Worm (Caenorhabditis elegans) whole organism, L1 larva: ENCODE measurements around the gene wrt-5.
A peak's percentile ranks its signal among the peaks of the same experiment; 100 is the strongest.

Source experiments
- F16B12.6 ChIP-seq: fragments of 150-350 bp; optimal IDR thresholded peaks from 2 replicates; lab custom pipeline; 2014; ENCODE audit warnings: missing biosample characterization, missing genetic modification characterization
- aha-1 ChIP-seq: fragments of 150-350 bp; optimal IDR thresholded peaks from 2 replicates; lab custom pipeline; 2014; ENCODE audit warnings: missing biosample characterization, missing genetic modification characterization
- alr-1 ChIP-seq: fragments of 200-800 bp; sonication (Bioruptor generic); optimal IDR thresholded peaks from 2 replicates; lab custom pipeline; 2018; ENCODE audit warnings: borderline replicate concordance, mild to moderate bottlenecking, missing genetic modification characterization, missing compliant biosample characterization
- aly-2 ChIP-seq: fragments of 150-350 bp; optimal IDR thresholded peaks from 2 replicates; lab custom pipeline; 2014; ENCODE audit warnings: missing biosample characterization, missing genetic modification characterization
- blmp-1 ChIP-seq: fragments of 150-350 bp; optimal IDR thresholded peaks from 2 replicates; lab custom pipeline; 2014; ENCODE audit warnings: missing biosample characterization, missing genetic modification characterization
- ceh-8 ChIP-seq: fragments of 200-800 bp; sonication (Bioruptor generic); optimal IDR thresholded peaks from 2 replicates; lab custom pipeline; 2018; ENCODE audit warnings: mild to moderate bottlenecking, missing genetic modification characterization, moderate library complexity, missing compliant biosample characterization
- ceh-88 ChIP-seq: fragments of 200-800 bp; sonication (Bioruptor generic); IDR thresholded peaks from 2 replicates; pipeline ENCODE4 v1.3.6; 2022; ENCODE audit warnings: missing genetic modification characterization, missing compliant biosample characterization
- ceh-90 ChIP-seq: sonication (generic microtip); optimal IDR thresholded peaks from 2 replicates; lab custom pipeline; 2016; ENCODE audit warnings: missing genetic modification characterization, missing compliant biosample characterization
- ces-1 ChIP-seq: fragments of 150-350 bp; optimal IDR thresholded peaks from 2 replicates; lab custom pipeline; 2014; ENCODE audit warnings: missing biosample characterization, missing genetic modification reagents, missing genetic modification characterization
- dpl-1 ChIP-seq, 3 experiments: fragments of 150-350 bp in 2 of 3; sonication (generic microtip) in 1 of 3; optimal IDR thresholded peaks; 2 replicates each; lab custom pipeline; 2014 to 2017; ENCODE audit warnings: missing biosample characterization in 3 of 3, missing genetic modification characterization in 3 of 3, missing genetic modification reagents in 3 of 3
- dsc-1 ChIP-seq: sonication (generic microtip); optimal IDR thresholded peaks from 2 replicates; lab custom pipeline; 2016; ENCODE audit warnings: mild to moderate bottlenecking, missing genetic modification characterization, missing compliant biosample characterization
- efl-1 ChIP-seq, 4 experiments: fragments of 150-350 bp; optimal IDR thresholded peaks in 3 of 4; peaks in 1 of 4; 1 replicate in 1 of 4; 2 replicates in 3 of 4; lab custom pipeline; 2014; ENCODE audit warnings: missing biosample characterization in 2 of 4, missing genetic modification characterization in 2 of 4, missing genetic modification reagents in 2 of 4
- efl-3 ChIP-seq: fragments of 200-800 bp; sonication (Bioruptor generic); optimal IDR thresholded peaks from 2 replicates; lab custom pipeline; 2018; ENCODE audit warnings: mild to moderate bottlenecking, missing genetic modification characterization, missing compliant biosample characterization
- egl-27 ChIP-seq, 2 experiments: fragments of 150-350 bp in 1 of 2; sonication (generic microtip); optimal IDR thresholded peaks; 3 replicates each; lab custom pipeline; 2017 to 2018; ENCODE audit warnings: missing biosample characterization in 2 of 2, missing genetic modification characterization in 2 of 2, missing genetic modification reagents in 2 of 2
- elt-2 ChIP-seq: sonication (generic microtip); optimal IDR thresholded peaks from 2 replicates; lab custom pipeline; 2016; ENCODE audit warnings: missing genetic modification characterization, mild to moderate bottlenecking, inconsistent platforms, missing compliant biosample characterization, missing genetic modification reagents
- elt-3 ChIP-seq, 6 experiments: fragments of 150-350 bp in 1 of 6; sonication (generic microtip); optimal IDR thresholded peaks; 2 replicates each; lab custom pipeline; 2017 to 2018; ENCODE audit warnings: missing biosample characterization in 6 of 6, missing genetic modification characterization in 6 of 6, inconsistent platforms in 1 of 6
- ets-5 ChIP-seq: fragments of 200-800 bp; sonication (Bioruptor generic); IDR thresholded peaks from 2 replicates; pipeline ENCODE4 v1.3.6; 2022; ENCODE audit warnings: missing genetic modification characterization, missing compliant biosample characterization
- fkh-10 ChIP-seq: sonication (generic microtip); optimal IDR thresholded peaks from 2 replicates; lab custom pipeline; 2017; ENCODE audit warnings: missing biosample characterization, missing genetic modification reagents, missing genetic modification characterization
- fkh-4 ChIP-seq: sonication (generic microtip); optimal IDR thresholded peaks from 2 replicates; lab custom pipeline; 2016; ENCODE audit warnings: missing compliant biosample characterization, missing genetic modification characterization, borderline replicate concordance
- fkh-8 ChIP-seq: sonication (generic microtip); optimal IDR thresholded peaks from 2 replicates; lab custom pipeline; 2016; ENCODE audit warnings: mild to moderate bottlenecking, missing genetic modification characterization, missing compliant biosample characterization
- fos-1 ChIP-seq: fragments of 150-350 bp; optimal IDR thresholded peaks from 2 replicates; lab custom pipeline; 2014; ENCODE audit warnings: missing biosample characterization, missing genetic modification characterization
- hlh-4 ChIP-seq: sonication (generic microtip); optimal IDR thresholded peaks from 2 replicates; lab custom pipeline; 2016; ENCODE audit warnings: mild to moderate bottlenecking, missing genetic modification characterization, missing compliant biosample characterization
- jun-1 ChIP-seq: fragments of 150-350 bp; optimal IDR thresholded peaks from 2 replicates; lab custom pipeline; 2014; ENCODE audit warnings: missing biosample characterization, missing genetic modification reagents, missing genetic modification characterization
- lin-14 ChIP-seq: fragments of 200-800 bp; sonication (Bioruptor generic); optimal IDR thresholded peaks from 2 replicates; lab custom pipeline; 2018; ENCODE audit warnings: mild to moderate bottlenecking, missing genetic modification characterization, moderate library complexity, missing compliant biosample characterization
- lin-15B ChIP-seq: fragments of 150-350 bp; sonication (generic microtip); optimal IDR thresholded peaks from 3 replicates; lab custom pipeline; 2014; ENCODE audit warnings: missing biosample characterization, missing genetic modification characterization
- lin-35 ChIP-seq, 2 experiments: fragments of 150-350 bp; optimal IDR thresholded peaks; 2 replicates each; lab custom pipeline; 2014; ENCODE audit warnings: missing biosample characterization in 2 of 2, missing genetic modification characterization in 2 of 2, missing genetic modification reagents in 2 of 2
- lir-3 ChIP-seq: sonication (generic microtip); optimal IDR thresholded peaks from 2 replicates; lab custom pipeline; 2016; ENCODE audit warnings: mild to moderate bottlenecking, missing genetic modification characterization, moderate library complexity, missing compliant biosample characterization; ENCODE audit not compliant: poor library complexity
- mab-9 ChIP-seq: fragments of 200-800 bp; sonication (Bioruptor generic); IDR thresholded peaks from 2 replicates; pipeline ENCODE4 v1.3.6; 2022; ENCODE audit warnings: missing genetic modification reagents, missing genetic modification characterization, missing compliant biosample characterization
- mdl-1 ChIP-seq, 2 experiments: fragments of 150-350 bp; optimal IDR thresholded peaks; 2 replicates each; lab custom pipeline; 2014 to 2017; ENCODE audit warnings: missing biosample characterization in 2 of 2, missing genetic modification characterization in 2 of 2, inconsistent platforms in 1 of 2
- nhr-11 ChIP-seq: fragments of 150-350 bp; optimal IDR thresholded peaks from 2 replicates; lab custom pipeline; 2014; ENCODE audit warnings: missing biosample characterization, missing genetic modification characterization
- nhr-12 ChIP-seq: sonication (generic microtip); optimal IDR thresholded peaks from 2 replicates; lab custom pipeline; 2017; ENCODE audit warnings: missing biosample characterization, missing genetic modification characterization
- nhr-19 ChIP-seq: fragments of 200-800 bp; sonication (Bioruptor generic); conservative IDR thresholded peaks from 2 replicates; pipeline ENCODE4 v1.3.6; 2022; ENCODE audit warnings: missing genetic modification characterization, missing compliant biosample characterization
- nhr-237 ChIP-seq: fragments of 150-350 bp; optimal IDR thresholded peaks from 2 replicates; lab custom pipeline; 2014; ENCODE audit warnings: missing biosample characterization, missing genetic modification characterization
- nhr-77 ChIP-seq: fragments of 150-350 bp; optimal IDR thresholded peaks from 2 replicates; lab custom pipeline; 2014; ENCODE audit warnings: missing biosample characterization, missing genetic modification characterization
- nhr-90 ChIP-seq: sonication (generic microtip); optimal IDR thresholded peaks from 2 replicates; lab custom pipeline; 2016; ENCODE audit warnings: mild to moderate bottlenecking, missing genetic modification characterization, missing compliant biosample characterization; ENCODE audit not compliant: poor library complexity
- pag-3 ChIP-seq: sonication (generic microtip); optimal IDR thresholded peaks from 2 replicates; lab custom pipeline; 2017; ENCODE audit warnings: missing genetic modification characterization, mild to moderate bottlenecking, missing compliant biosample characterization, antibody characterized with exemption, borderline replicate concordance; ENCODE audit not compliant: insufficient read depth
- snu-23 ChIP-seq: sonication (generic microtip); optimal IDR thresholded peaks from 2 replicates; lab custom pipeline; 2016; ENCODE audit warnings: missing genetic modification characterization, missing compliant biosample characterization
- sox-4 ChIP-seq: sonication (generic microtip); optimal IDR thresholded peaks from 2 replicates; lab custom pipeline; 2016; ENCODE audit warnings: missing genetic modification characterization, missing compliant biosample characterization
- unc-130 ChIP-seq: fragments of 150-350 bp; optimal IDR thresholded peaks from 2 replicates; lab custom pipeline; 2017; ENCODE audit warnings: missing biosample characterization, missing genetic modification characterization, inconsistent platforms
- unc-62 ChIP-seq: fragments of 150-350 bp; optimal IDR thresholded peaks from 2 replicates; lab custom pipeline; 2014; ENCODE audit warnings: missing biosample characterization, missing genetic modification reagents, missing genetic modification characterization
- unc-98 ChIP-seq: fragments of 200-800 bp; sonication (Bioruptor generic); IDR thresholded peaks from 2 replicates; pipeline ENCODE4 v1.3.6; 2022; ENCODE audit warnings: missing genetic modification characterization, missing compliant biosample characterization
- xbp-1 ChIP-seq: sonication (generic microtip); optimal IDR thresholded peaks from 2 replicates; lab custom pipeline; 2016; ENCODE audit warnings: missing genetic modification characterization, missing compliant biosample characterization
- zag-1 ChIP-seq: fragments of 150-350 bp; optimal IDR thresholded peaks from 2 replicates; lab custom pipeline; 2014; ENCODE audit warnings: missing biosample characterization, missing genetic modification characterization
- ztf-4 ChIP-seq: fragments of 150-350 bp; optimal IDR thresholded peaks from 2 replicates; lab custom pipeline; 2014; ENCODE audit warnings: missing biosample characterization, missing genetic modification characterization

The wrt-5 gene

ce11 chrIV:4030917-4031599 is 20.4 kb downstream of the wrt-5 start (continued):
- TF ChIP-seq ceh-8 (no peak), F16B12.6 (tag; lab: Kevin White, UChicago) (no peak), sox-4 (tag; lab: Kevin White, UChicago) (no peak), nhr-237 (tag; lab: Kevin White, UChicago) (no peak), nhr-12 (no peak), alr-1 (tag; lab: Kevin White, UChicago) (no peak), hlh-4 (tag; lab: Kevin White, UChicago) (no peak), aly-2 (tag; lab: Kevin White, UChicago) (no peak), zag-1 (tag; lab: Kevin White, UChicago) (no peak), egl-27 (tag; optimal IDR thresholded peaks at IDR 0.05; lab: Kevin White, UChicago) (no peak), lin-35 (GFP tag; optimal IDR thresholded peaks at IDR 0.05; lab: Kevin White, UChicago) (peak; percentile 72 to 85), nhr-90 (peak; percentile 68), fkh-10 (GFP tag; lab: Kevin White, UChicago) (no peak)

DNA sequence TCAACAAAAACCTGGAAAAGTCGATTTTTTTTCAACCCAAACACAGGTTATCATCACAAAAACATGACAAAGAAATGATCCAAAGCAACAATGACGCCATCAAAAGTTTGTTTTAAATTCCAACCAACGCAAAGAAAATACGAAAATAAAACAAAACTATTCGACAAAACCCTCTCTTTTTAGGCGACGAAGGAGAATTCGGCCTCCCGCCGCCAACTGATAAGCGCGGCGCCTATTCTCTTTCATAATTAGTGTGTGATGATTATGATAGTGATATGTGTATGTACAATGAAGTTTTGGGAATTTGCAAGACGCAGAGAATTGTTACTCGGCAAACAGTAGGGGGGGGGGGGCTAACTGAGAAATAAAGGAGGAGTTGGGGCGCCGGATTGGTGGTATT is 22.2 kb downstream of the wrt-5 start:
- no peak for TF ChIP-seq efl-3 (GFP tag; lab: Kevin White, UChicago)
- no peak for TF ChIP-seq nhr-237 (tag; lab: Kevin White, UChicago)
- TF ChIP-seq efl-1 (optimal IDR thresholded peaks at IDR 0.05; lab: Kevin White, UChicago), result no peak
- peak in 1 of 2 experiments; percentile 50 for TF ChIP-seq efl-1 (GFP tag; optimal IDR thresholded peaks at IDR 0.05 in 1 of 2; lab: Kevin White, UChicago)
- TF ChIP-seq lir-3 (tag; lab: Kevin White, UChicago), result no peak
- peak in 1 of 2 experiments; percentile 44 for TF ChIP-seq lin-35 (GFP tag; optimal IDR thresholded peaks at IDR 0.05; lab: Kevin White, UChicago)
- no peak for TF ChIP-seq fkh-4 (tag; lab: Kevin White, UChicago)
- TF ChIP-seq nhr-11 (tag; lab: Kevin White, UChicago), result no peak
- TF ChIP-seq fos-1 (tag; lab: Kevin White, UChicago), result no peak
- TF ChIP-seq aha-1 (tag; lab: Kevin White, UChicago), result no peak
- peak; percentile 63 for TF ChIP-seq elt-2 (tag; lab: Kevin White, UChicago)
- no peak for TF ChIP-seq zag-1 (tag; lab: Kevin White, UChicago)
- peak; percentile 57 for TF ChIP-seq blmp-1
- TF ChIP-seq elt-3 (tag; optimal IDR thresholded peaks at IDR 0.05; lab: Kevin White, UChicago), result peak in 1 of 6 experiments; percentile 27

DNA sequence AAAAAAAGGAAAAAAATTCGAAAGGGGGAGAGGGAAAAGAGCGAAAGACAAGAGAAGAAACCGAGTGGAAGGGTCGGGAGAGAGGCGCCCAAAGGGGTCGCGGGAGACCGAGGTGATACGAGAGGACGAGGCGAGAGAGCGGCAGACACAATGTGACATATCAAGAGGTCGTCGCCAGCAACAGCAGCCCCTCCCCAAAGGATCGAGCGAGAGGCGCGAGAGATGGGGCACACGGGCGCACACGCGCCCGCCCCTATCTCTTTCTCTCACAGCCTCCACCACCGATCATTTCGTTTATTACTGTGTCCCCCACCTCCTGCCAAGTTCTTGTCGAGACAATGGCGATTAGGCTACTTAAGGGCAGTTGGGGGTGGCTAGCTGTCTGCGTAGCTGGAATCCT is 23.3 kb downstream of the wrt-5 start:
- TF ChIP-seq blmp-1, result peak; percentile 64
- TF ChIP-seq nhr-19 (GFP tag; lab: Robert Waterston, UW), result peak; percentile 75
- TF ChIP-seq nhr-90, result peak; percentile 72
- TF ChIP-seq dpl-1 (GFP tag; optimal IDR thresholded peaks at IDR 0.05; lab: Kevin White, UChicago), result peak in 2 of 3 experiments; percentile 21 to 36
- no peak for TF ChIP-seq ets-5 (GFP tag; lab: Robert Waterston, UW)
- peak; percentile 53 for TF ChIP-seq xbp-1 (tag; lab: Kevin White, UChicago)
- peak; percentile 84 for TF ChIP-seq snu-23 (GFP tag; lab: Kevin White, UChicago)
- no peak for TF ChIP-seq unc-98 (GFP tag; lab: Robert Waterston, UW)
- TF ChIP-seq lin-14 (GFP tag; lab: Kevin White, UChicago), result peak; percentile 91
- no peak for TF ChIP-seq pag-3 (tag; lab: Kevin White, UChicago)
- peak; percentile 45 for TF ChIP-seq jun-1 (tag; lab: Kevin White, UChicago)
- TF ChIP-seq ces-1 (GFP tag; lab: Kevin White, UChicago), result no peak
- no peak for TF ChIP-seq lin-15B
- no peak for TF ChIP-seq unc-62 (GFP tag; lab: Kevin White, UChicago)
- TF ChIP-seq egl-27 (tag; optimal IDR thresholded peaks at IDR 0.05; lab: Kevin White, UChicago), result no peak
- peak; percentile 44 for TF ChIP-seq nhr-77 (tag; lab: Kevin White, UChicago)
- peak; percentile 19 for TF ChIP-seq nhr-237 (tag; lab: Kevin White, UChicago)
- TF ChIP-seq elt-2 (tag; lab: Kevin White, UChicago), result peak; percentile 70
- no peak for TF ChIP-seq aly-2 (tag; lab: Kevin White, UChicago)
- no peak for TF ChIP-seq fkh-8 (tag; lab: Kevin White, UChicago)
- no peak for TF ChIP-seq fkh-4 (tag; lab: Kevin White, UChicago)
- TF ChIP-seq ztf-4 (tag; lab: Kevin White, UChicago), result peak; percentile 59
- TF ChIP-seq unc-130 (tag; lab: Kevin White, UChicago), result peak; percentile 76
- peak; percentile 16 to 75 for TF ChIP-seq mdl-1 (tag; optimal IDR thresholded peaks at IDR 0.05; lab: Kevin White, UChicago)
- no peak for TF ChIP-seq ceh-90 (tag; lab: Kevin White, UChicago)
- TF ChIP-seq efl-1 (optimal IDR thresholded peaks at IDR 0.05; lab: Kevin White, UChicago), result peak; percentile 51 to 60
- TF ChIP-seq efl-1 (GFP tag; optimal IDR thresholded peaks at IDR 0.05 in 1 of 2; lab: Kevin White, UChicago), result peak in 1 of 2 experiments; percentile 95
- TF ChIP-seq dsc-1, result peak; percentile 35
- TF ChIP-seq ceh-88, result no peak; the same call in 1 of the 2 replicates
- no peak for TF ChIP-seq hlh-4 (tag; lab: Kevin White, UChicago)
- TF ChIP-seq mab-9, result no peak
